Fruit fly (Drosophila melanogaster) whole organism: ENCODE results near the gene CG43083.
A peak's percentile ranks its signal among the peaks of the same experiment; 100 is the strongest.

Experiments used
- CG8478 ChIP-seq: fragments of >200 bp; optimal IDR thresholded peaks from 2 replicates; lab custom pipeline; 2018; ENCODE audit warnings: inconsistent platforms
- Dll ChIP-seq: fragments of >200 bp; optimal IDR thresholded peaks from 2 replicates; lab custom pipeline; 2017
- EcR ChIP-seq, 2 experiments: fragments of >200 bp; optimal IDR thresholded peaks; 2 replicates each; lab custom pipeline; 2017; ENCODE audit warnings: missing biosample characterization in 2 of 2, missing genetic modification characterization in 2 of 2, missing genetic modification reagents in 2 of 2
- pan ChIP-seq: fragments of >200 bp; optimal IDR thresholded peaks from 2 replicates; lab custom pipeline; 2017
- psq ChIP-seq: fragments of >200 bp; optimal IDR thresholded peaks from 2 replicates; lab custom pipeline; 2017
- usp ChIP-seq: fragments of >200 bp; optimal IDR thresholded peaks from 2 replicates; lab custom pipeline; 2017; ENCODE audit warnings: missing biosample characterization, missing genetic modification characterization, mixed read lengths

CG43083 gene

dm6 chr3L:15690711-15691591 lies 42.6 kb downstream of the CG43083 start:
- TF ChIP-seq pan: no peak
- TF ChIP-seq usp (GFP tag; lab: Kevin White, UChicago): no peak
- no peak for TF ChIP-seq CG8478 (lab: Kevin White, UChicago)
- no peak for TF ChIP-seq Dll (lab: Kevin White, UChicago)
- peak in 1 of 2 experiments; percentile 22 for TF ChIP-seq EcR (GFP tag; optimal IDR thresholded peaks at IDR 0.05; lab: Kevin White, UChicago)
- no peak for TF ChIP-seq psq (lab: Kevin White, UChicago)

dm6 chr3L:15691968-15692367 lies 43.6 kb downstream of the CG43083 start, which contains the start of gene CG34451:
CG34451 (minus strand) TSS chr3L:15692068.
- TF ChIP-seq psq (lab: Kevin White, UChicago) (no peak), Dll (lab: Kevin White, UChicago) (no peak), usp (GFP tag; lab: Kevin White, UChicago) (no peak), CG8478 (lab: Kevin White, UChicago) (no peak)

DNA sequence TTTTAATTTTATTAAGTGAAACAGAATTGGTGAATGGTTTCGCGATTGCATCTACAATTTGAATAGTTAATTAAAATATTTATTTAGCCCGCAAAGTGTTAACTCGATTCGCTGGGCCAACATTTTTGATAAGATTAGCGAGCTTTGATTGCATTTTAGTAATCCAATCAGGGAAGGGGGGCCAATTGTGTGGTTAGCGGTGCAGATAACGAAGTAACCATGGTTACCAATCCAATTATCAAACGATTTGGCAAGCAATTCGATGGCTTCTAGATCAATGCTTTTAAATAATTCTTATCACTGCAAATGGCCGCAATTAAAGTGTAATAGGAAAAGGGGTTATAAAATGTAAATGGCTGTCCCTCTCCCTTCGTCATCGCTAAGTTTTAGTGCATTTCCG lies 44.0 kb downstream of the CG43083 start:
- no peak for TF ChIP-seq psq (lab: Kevin White, UChicago)
- no peak for TF ChIP-seq CG8478 (lab: Kevin White, UChicago)
- no peak for TF ChIP-seq Dll (lab: Kevin White, UChicago)
- TF ChIP-seq EcR (GFP tag; optimal IDR thresholded peaks at IDR 0.05; lab: Kevin White, UChicago): no peak

dm6 chr3L:15692794-15693532 lies 44.6 kb downstream of the CG43083 start:
- TF ChIP-seq pan: no peak
- TF ChIP-seq Dll (lab: Kevin White, UChicago): no peak
- no peak for TF ChIP-seq EcR (GFP tag; optimal IDR thresholded peaks at IDR 0.05; lab: Kevin White, UChicago)
- TF ChIP-seq psq (lab: Kevin White, UChicago): no peak
- no peak for TF ChIP-seq usp (GFP tag; lab: Kevin White, UChicago)
- TF ChIP-seq CG8478 (lab: Kevin White, UChicago): no peak

DNA sequence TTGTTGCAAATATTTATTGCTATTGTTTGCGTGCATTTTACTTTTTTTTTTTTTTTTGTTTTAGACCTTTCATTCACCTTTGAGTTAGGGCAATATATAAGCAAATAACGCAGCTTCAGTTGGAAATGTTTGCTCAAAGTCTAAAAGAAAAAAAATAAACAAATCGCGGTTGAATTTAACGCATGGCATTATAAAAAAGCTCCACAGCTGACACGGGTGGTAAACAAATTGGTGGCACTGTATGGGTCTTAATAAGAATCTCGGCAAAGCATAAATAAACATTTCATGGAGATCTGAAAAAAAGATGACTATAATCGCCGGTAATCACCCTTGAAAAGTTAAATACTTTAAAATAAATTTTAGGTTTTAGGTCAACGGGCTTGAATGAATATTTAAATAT lies 46.0 kb downstream of the CG43083 start:
- no peak for TF ChIP-seq usp (GFP tag; lab: Kevin White, UChicago)
- no peak for TF ChIP-seq pan
- no peak for TF ChIP-seq psq (lab: Kevin White, UChicago)
- no peak for TF ChIP-seq Dll (lab: Kevin White, UChicago)
- TF ChIP-seq EcR (GFP tag; optimal IDR thresholded peaks at IDR 0.05; lab: Kevin White, UChicago): no peak
- TF ChIP-seq CG8478 (lab: Kevin White, UChicago): no peak

DNA sequence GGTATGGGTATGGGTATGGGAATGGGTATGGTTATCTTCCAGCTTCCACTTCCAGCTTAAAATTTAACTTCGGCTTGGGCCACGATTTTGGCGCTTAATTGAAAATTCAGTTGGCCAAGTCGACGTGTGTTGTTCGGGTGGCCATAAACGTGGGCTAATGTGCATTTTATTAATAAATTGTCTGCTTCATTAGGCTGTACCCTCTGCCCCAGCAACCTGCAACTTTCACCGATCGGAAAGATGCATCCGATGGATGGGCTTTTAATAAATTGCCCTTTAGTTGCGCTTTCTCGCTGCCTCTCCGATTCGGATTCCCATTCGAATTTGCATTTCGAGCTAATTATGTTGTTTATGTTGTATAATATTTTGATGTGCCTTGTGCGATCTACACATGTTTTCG lies 46.8 kb downstream of the CG43083 start:
- TF ChIP-seq pan (no peak), CG8478 (lab: Kevin White, UChicago) (no peak), EcR (GFP tag; optimal IDR thresholded peaks at IDR 0.05; lab: Kevin White, UChicago) (no peak), psq (lab: Kevin White, UChicago) (no peak), usp (GFP tag; lab: Kevin White, UChicago) (no peak), Dll (lab: Kevin White, UChicago) (no peak)

DNA sequence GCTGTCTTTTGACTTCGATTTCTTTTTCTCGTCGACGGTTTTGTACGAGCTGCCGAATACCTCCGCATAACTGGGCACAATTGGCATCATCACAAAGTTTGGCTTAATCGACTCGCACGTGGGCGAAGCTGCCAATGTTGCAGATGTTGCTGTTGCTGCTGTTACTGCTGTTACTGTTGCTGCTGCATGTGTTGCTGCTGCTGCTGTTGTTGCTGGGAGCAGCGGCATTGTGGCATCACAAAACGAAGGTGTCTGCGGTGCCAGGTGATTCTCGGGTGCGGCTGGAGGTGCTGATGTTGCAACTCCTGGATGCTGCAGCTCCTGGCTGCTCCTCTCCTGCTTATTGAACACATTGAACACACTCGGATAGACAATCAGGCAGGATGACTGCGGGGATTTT lies 49.5 kb downstream of the CG43083 start:
- TF ChIP-seq usp (GFP tag; lab: Kevin White, UChicago): no peak
- no peak for TF ChIP-seq Dll (lab: Kevin White, UChicago)
- no peak for TF ChIP-seq CG8478 (lab: Kevin White, UChicago)
- TF ChIP-seq EcR (GFP tag; optimal IDR thresholded peaks at IDR 0.05; lab: Kevin White, UChicago): no peak
- TF ChIP-seq psq (lab: Kevin White, UChicago): no peak
- no peak for TF ChIP-seq pan
